Fruit fly (Drosophila melanogaster) whole organism, embryonic: ENCODE data around the gene CG10694.

Experiments
- CG10979 ChIP-seq: fragments of 200-800 bp; sonication (Bioruptor generic); optimal IDR thresholded peaks from 2 replicates; lab custom pipeline; 2018; ENCODE audit warnings: missing biosample characterization, mild to moderate bottlenecking, missing genetic modification characterization, moderate library complexity
- CG12391 ChIP-seq: fragments of 200-800 bp; sonication (Bioruptor generic); optimal IDR thresholded peaks from 3 replicates; lab custom pipeline; 2018; ENCODE audit warnings: missing biosample characterization, mild to moderate bottlenecking, missing genetic modification characterization, moderate library complexity
- CG13424 ChIP-seq: fragments of 200-800 bp; sonication (Bioruptor generic); optimal IDR thresholded peaks from 2 replicates; lab custom pipeline; 2019; ENCODE audit warnings: missing biosample characterization, mild to moderate bottlenecking, missing genetic modification characterization, moderate library complexity
- CG14014 ChIP-seq: fragments of 200-800 bp; sonication (Bioruptor generic); IDR thresholded peaks from 2 replicates; pipeline ENCODE4 v1.3.6; 2022; ENCODE audit warnings: missing biosample characterization, missing genetic modification characterization
- CG14965 ChIP-seq: fragments of 200-800 bp; sonication (Bioruptor generic); optimal IDR thresholded peaks from 2 replicates; lab custom pipeline; 2016; ENCODE audit warnings: missing biosample characterization, missing genetic modification characterization, borderline replicate concordance
- CG16815 ChIP-seq: fragments of 200-800 bp; sonication (Bioruptor generic); optimal IDR thresholded peaks from 3 replicates; lab custom pipeline; 2017; ENCODE audit warnings: missing biosample characterization, mild to moderate bottlenecking, missing genetic modification characterization
- CG2678 ChIP-seq: fragments of 200-800 bp; sonication (Bioruptor generic); optimal IDR thresholded peaks from 3 replicates; lab custom pipeline; 2019; ENCODE audit warnings: missing biosample characterization, mild to moderate bottlenecking, missing genetic modification characterization, moderate library complexity
- CG30431 ChIP-seq: fragments of 200-800 bp; sonication (Bioruptor generic); optimal IDR thresholded peaks from 2 replicates; lab custom pipeline; 2017; ENCODE audit warnings: missing biosample characterization, missing genetic modification characterization
- CG3163 ChIP-seq: fragments of 200-800 bp; sonication (Bioruptor generic); optimal IDR thresholded peaks from 3 replicates; lab custom pipeline; 2016; ENCODE audit warnings: missing biosample characterization, missing genetic modification characterization
- CG33557 ChIP-seq: fragments of 200-800 bp; sonication (Bioruptor generic); optimal IDR thresholded peaks from 2 replicates; lab custom pipeline; 2019; ENCODE audit warnings: missing biosample characterization, mild to moderate bottlenecking, missing genetic modification characterization, moderate library complexity
- CG4360 ChIP-seq: fragments of 200-800 bp; sonication (Bioruptor generic); IDR thresholded peaks from 2 replicates; pipeline ENCODE4 v1.3.6; 2022; ENCODE audit warnings: missing biosample characterization, missing genetic modification characterization
- CG8478 ChIP-seq: fragments of >200 bp; optimal IDR thresholded peaks from 2 replicates; lab custom pipeline; 2018
- CG8765 ChIP-seq: fragments of 200-800 bp; sonication (Bioruptor generic); IDR thresholded peaks from 2 replicates; pipeline ENCODE4 v1.3.6; 2022; ENCODE audit warnings: missing biosample characterization, missing genetic modification characterization
- CoRest ChIP-seq: fragments of 200-800 bp; sonication (Bioruptor generic); optimal IDR thresholded peaks from 3 replicates; lab custom pipeline; 2018; ENCODE audit warnings: missing biosample characterization, mild to moderate bottlenecking, missing genetic modification characterization, moderate library complexity
- Dip3 ChIP-seq: fragments of 200-800 bp; sonication (Bioruptor generic); optimal IDR thresholded peaks from 3 replicates; lab custom pipeline; 2016; ENCODE audit warnings: missing biosample characterization, missing genetic modification characterization
- Fer1 ChIP-seq: fragments of 200-800 bp; sonication (Bioruptor generic); optimal IDR thresholded peaks from 2 replicates; lab custom pipeline; 2017; ENCODE audit warnings: missing biosample characterization, mild to moderate bottlenecking, missing genetic modification characterization
- GATAe ChIP-seq: fragments of 200-800 bp; sonication (Bioruptor generic); conservative IDR thresholded peaks from 2 replicates; pipeline ENCODE4 v1.3.6; 2022; ENCODE audit warnings: missing biosample characterization, missing genetic modification characterization
- H15 ChIP-seq: fragments of 200-800 bp; sonication (Bioruptor generic); IDR thresholded peaks from 3 replicates; pipeline ENCODE4 v1.3.6; 2022; ENCODE audit warnings: missing biosample characterization, missing genetic modification characterization
- Hmr ChIP-seq: fragments of 200-800 bp; sonication (Bioruptor generic); optimal IDR thresholded peaks from 3 replicates; lab custom pipeline; 2017; ENCODE audit warnings: mild to moderate bottlenecking, missing biosample characterization, missing genetic modification reagents, missing genetic modification characterization
- Hmx ChIP-seq: fragments of 200-800 bp; sonication (Bioruptor generic); optimal IDR thresholded peaks from 2 replicates; lab custom pipeline; 2016; ENCODE audit warnings: missing biosample characterization, missing genetic modification characterization
- Lpt ChIP-seq: fragments of >200 bp; optimal IDR thresholded peaks from 2 replicates; lab custom pipeline; 2018; ENCODE audit warnings: missing biosample characterization, missing genetic modification characterization
- MBD-R2 ChIP-seq: fragments of 200-800 bp; sonication (Bioruptor generic); IDR thresholded peaks from 2 replicates; pipeline ENCODE4 v1.3.6; 2022; ENCODE audit warnings: missing biosample characterization, missing genetic modification characterization
- Mad ChIP-seq: fragments of 200-800 bp; sonication (Bioruptor generic); optimal IDR thresholded peaks from 2 replicates; lab custom pipeline; 2016; ENCODE audit warnings: missing biosample characterization, missing genetic modification characterization
- Med ChIP-seq: fragments of 200-800 bp; sonication (Bioruptor generic); peaks from one replicate; lab custom pipeline; 2016; ENCODE audit warnings: missing biosample characterization, missing genetic modification characterization, mild to moderate bottlenecking, inconsistent platforms, moderate library complexity
- NC2β ChIP-seq: fragments of 200-800 bp; sonication (Bioruptor generic); optimal IDR thresholded peaks from 2 replicates; lab custom pipeline; 2016; ENCODE audit warnings: missing biosample characterization, missing genetic modification characterization
- NFAT ChIP-seq: fragments of 200-800 bp; sonication (Bioruptor generic); IDR thresholded peaks from 2 replicates; pipeline ENCODE4 v1.3.6; 2022; ENCODE audit warnings: missing biosample characterization, missing genetic modification characterization
- NfI ChIP-seq: fragments of 200-800 bp; sonication (Bioruptor generic); optimal IDR thresholded peaks from 3 replicates; lab custom pipeline; 2018; ENCODE audit warnings: missing biosample characterization, mild to moderate bottlenecking, missing genetic modification characterization, moderate library complexity
- Pdp1 ChIP-seq, 2 experiments: fragments of 200-800 bp; sonication (Bioruptor generic); optimal IDR thresholded peaks; 3 replicates each; lab custom pipeline; 2016; ENCODE audit warnings: missing biosample characterization in 2 of 2, missing genetic modification characterization in 2 of 2, mild to moderate bottlenecking in 1 of 2, moderate library complexity in 1 of 2
- Tbp ChIP-seq: fragments of >200 bp; optimal IDR thresholded peaks from 2 replicates; lab custom pipeline; 2018; ENCODE audit warnings: missing biosample characterization, missing genetic modification characterization
- ac ChIP-seq: fragments of 200-800 bp; sonication (Bioruptor generic); optimal IDR thresholded peaks from 3 replicates; lab custom pipeline; 2017; ENCODE audit warnings: missing biosample characterization, mild to moderate bottlenecking, missing genetic modification characterization
- bab2 ChIP-seq: fragments of 200-800 bp; sonication (Bioruptor generic); optimal IDR thresholded peaks from 2 replicates; lab custom pipeline; 2016; ENCODE audit warnings: missing biosample characterization, missing genetic modification characterization
- br ChIP-seq: fragments of >200 bp; optimal IDR thresholded peaks from 2 replicates; lab custom pipeline; 2017
- btn ChIP-seq: fragments of 200-800 bp; sonication (Bioruptor generic); optimal IDR thresholded peaks from 2 replicates; lab custom pipeline; 2016; ENCODE audit warnings: missing biosample characterization, missing genetic modification characterization
- crol ChIP-seq: fragments of 200-800 bp; sonication (Bioruptor generic); IDR thresholded peaks from 2 replicates; pipeline ENCODE4 v1.3.6; 2022; ENCODE audit warnings: missing biosample characterization, missing genetic modification characterization
- en ChIP-seq: fragments of 200-800 bp; sonication (Bioruptor generic); optimal IDR thresholded peaks from 2 replicates; lab custom pipeline; 2016; ENCODE audit warnings: missing biosample characterization, missing genetic modification characterization
- exex ChIP-seq: fragments of 200-800 bp; sonication (Bioruptor generic); optimal IDR thresholded peaks from 4 replicates; lab custom pipeline; 2018; ENCODE audit warnings: missing biosample characterization, mild to moderate bottlenecking, missing genetic modification characterization, moderate library complexity
- fd102C ChIP-seq: fragments of 200-800 bp; sonication (Bioruptor generic); optimal IDR thresholded peaks from 2 replicates; lab custom pipeline; 2018; ENCODE audit warnings: missing biosample characterization, mild to moderate bottlenecking, missing genetic modification characterization, moderate library complexity
- gcm ChIP-seq: fragments of 200-800 bp; sonication (Bioruptor generic); optimal IDR thresholded peaks from 2 replicates; lab custom pipeline; 2019; ENCODE audit warnings: missing biosample characterization, mild to moderate bottlenecking, missing genetic modification characterization, moderate library complexity
- gem ChIP-seq: fragments of 200-800 bp; sonication (Bioruptor generic); optimal IDR thresholded peaks from 2 replicates; lab custom pipeline; 2019; ENCODE audit warnings: missing biosample characterization, mild to moderate bottlenecking, missing genetic modification characterization, moderate library complexity
- hth ChIP-seq: fragments of >200 bp; optimal IDR thresholded peaks from 2 replicates; lab custom pipeline; 2017; ENCODE audit warnings: inconsistent platforms
- insv ChIP-seq, 2 experiments: fragments of 200-800 bp; sonication (Bioruptor generic); optimal IDR thresholded peaks; 3 replicates each; lab custom pipeline; 2016 to 2018; ENCODE audit warnings: missing biosample characterization in 2 of 2, missing genetic modification characterization in 2 of 2
- kay ChIP-seq: fragments of 200-800 bp; sonication (Bioruptor generic); optimal IDR thresholded peaks from 2 replicates; lab custom pipeline; 2016; ENCODE audit warnings: missing biosample characterization, missing genetic modification characterization
- maf-S ChIP-seq: fragments of 200-800 bp; sonication (Bioruptor generic); optimal IDR thresholded peaks from 2 replicates; lab custom pipeline; 2016; ENCODE audit warnings: missing biosample characterization, missing genetic modification characterization
- org-1 ChIP-seq: fragments of 200-800 bp; sonication (Bioruptor generic); optimal IDR thresholded peaks from 2 replicates; lab custom pipeline; 2017; ENCODE audit warnings: missing biosample characterization, missing genetic modification characterization
- pzg ChIP-seq: fragments of 200-800 bp; sonication (Bioruptor generic); optimal IDR thresholded peaks from 3 replicates; lab custom pipeline; 2018; ENCODE audit warnings: missing biosample characterization, mild to moderate bottlenecking, missing genetic modification characterization, moderate library complexity
- repo ChIP-seq: fragments of 200-800 bp; sonication (Bioruptor generic); optimal IDR thresholded peaks from 2 replicates; lab custom pipeline; 2016; ENCODE audit warnings: missing biosample characterization, missing genetic modification characterization
- rib ChIP-seq: fragments of 200-800 bp; sonication (Bioruptor generic); IDR thresholded peaks from 2 replicates; pipeline ENCODE4 v1.3.6; 2022; ENCODE audit warnings: missing biosample characterization, missing genetic modification characterization
- schlank ChIP-seq: fragments of 200-800 bp; sonication (Bioruptor generic); optimal IDR thresholded peaks from 2 replicates; lab custom pipeline; 2018; ENCODE audit warnings: missing biosample characterization, mild to moderate bottlenecking, missing genetic modification characterization
- trh ChIP-seq: fragments of 200-800 bp; sonication (Bioruptor generic); optimal IDR thresholded peaks from 2 replicates; lab custom pipeline; 2016; ENCODE audit warnings: missing biosample characterization, missing genetic modification characterization
- wor ChIP-seq: fragments of 200-800 bp; sonication (Bioruptor generic); IDR thresholded peaks from 2 replicates; pipeline ENCODE4 v1.3.6; 2022; ENCODE audit warnings: missing biosample characterization, missing genetic modification characterization

Gene CG10694

dm6 chr3R:24151924-24152809 is 45.0 kb downstream of the CG10694 start, which contains the start of the genes p38a and CG6178 (continued):
- peak; percentile 98 for TF ChIP-seq CG12391 (tag; lab: Kevin White, UChicago)
- TF ChIP-seq Tbp (GFP tag; lab: Kevin White, UChicago): no peak
- peak; percentile 98 for TF ChIP-seq NfI (GFP tag; lab: Kevin White, UChicago)
- peak; percentile 52 for TF ChIP-seq pzg
- TF ChIP-seq Lpt (GFP tag; lab: Kevin White, UChicago): no peak
- TF ChIP-seq MBD-R2 (GFP tag; lab: Robert Waterston, UW): peak; percentile 81
- peak; percentile 95 for TF ChIP-seq NFAT
- peak; percentile 98 for TF ChIP-seq gcm (GFP tag; lab: Kevin White, UChicago)
- TF ChIP-seq org-1 (GFP tag; lab: Kevin White, UChicago): peak; percentile 92
- TF ChIP-seq CG14965: no peak
- TF ChIP-seq NC2β (GFP tag; lab: Kevin White, UChicago): no peak
- peak; percentile 89 for TF ChIP-seq GATAe (GFP tag; lab: Robert Waterston, UW)
- no peak for TF ChIP-seq br
- no peak for TF ChIP-seq CG8478 (lab: Kevin White, UChicago)
- TF ChIP-seq CG2678 (tag; lab: Kevin White, UChicago): peak; percentile 99
- peak; percentile 97 for TF ChIP-seq CG14014 (GFP tag; lab: Robert Waterston, UW)
- TF ChIP-seq hth: no peak
- peak; percentile 73 for TF ChIP-seq Mad (GFP tag; lab: Kevin White, UChicago)
- TF ChIP-seq repo (GFP tag; lab: Kevin White, UChicago): no peak
- peak; percentile 97 for TF ChIP-seq Fer1 (GFP tag; lab: Kevin White, UChicago)
- peak; percentile 52 for TF ChIP-seq fd102C (GFP tag; lab: Kevin White, UChicago)
- peak; percentile 85 for TF ChIP-seq schlank
- peak; percentile 54 for TF ChIP-seq CG4360 (GFP tag; lab: Robert Waterston, UW)
- TF ChIP-seq CoRest (tag; lab: Kevin White, UChicago): peak; percentile 99
- peak; percentile 84 for TF ChIP-seq trh (GFP tag; lab: Kevin White, UChicago)
- TF ChIP-seq Med: peak; percentile 84
- TF ChIP-seq Hmr (GFP tag; lab: Kevin White, UChicago): peak; percentile 98
- no peak for TF ChIP-seq en (GFP tag; lab: Kevin White, UChicago)
- TF ChIP-seq insv (GFP tag; optimal IDR thresholded peaks at IDR 0.05; lab: Kevin White, UChicago): peak in 1 of 2 experiments; percentile 72
- TF ChIP-seq bab2: peak; percentile 69
- TF ChIP-seq CG30431: peak; percentile 95
- TF ChIP-seq maf-S (GFP tag; lab: Kevin White, UChicago): peak; percentile 1
- peak; percentile 93 for TF ChIP-seq H15 (GFP tag; lab: Robert Waterston, UW)
- no peak for TF ChIP-seq Hmx (GFP tag; lab: Kevin White, UChicago)
- peak; percentile 99 for TF ChIP-seq gem
- TF ChIP-seq btn: no peak
- peak; percentile 96 for TF ChIP-seq wor (GFP tag; lab: Robert Waterston, UW)
- TF ChIP-seq Dip3 (GFP tag; lab: Kevin White, UChicago): peak; percentile 76
- peak; percentile 92 for TF ChIP-seq rib
- peak; percentile 99 for TF ChIP-seq CG13424
- TF ChIP-seq CG10979 (tag; lab: Kevin White, UChicago): peak; percentile 97
- TF ChIP-seq exex (tag; lab: Kevin White, UChicago): peak; percentile 89
- peak; percentile 78 for TF ChIP-seq CG8765 (GFP tag; lab: Robert Waterston, UW)
- peak; percentile 92 for TF ChIP-seq kay (GFP tag; lab: Kevin White, UChicago)
- peak; percentile 84 for TF ChIP-seq CG33557
- TF ChIP-seq ac (GFP tag; lab: Kevin White, UChicago): peak; percentile 67
- peak; percentile 57 for TF ChIP-seq crol
- TF ChIP-seq CG3163 (GFP tag; lab: Kevin White, UChicago): peak; percentile 14
- TF ChIP-seq Pdp1 (GFP tag; optimal IDR thresholded peaks at IDR 0.05; lab: Kevin White, UChicago): peak; percentile 43 to 53
- peak; percentile 94 for TF ChIP-seq CG16815 (GFP tag; lab: Kevin White, UChicago)
